Worm (Caenorhabditis elegans) whole organism, L1 larva: Measurements from ENCODE around the gene ceh-34.

Experiments
- C34B4.2 ChIP-seq: sonication (generic microtip); optimal IDR thresholded peaks from 2 replicates; lab custom pipeline; 2017; ENCODE audit warnings: mild to moderate bottlenecking, missing genetic modification characterization, missing compliant biosample characterization
- F16B12.6 ChIP-seq: fragments of 150-350 bp; optimal IDR thresholded peaks from 2 replicates; lab custom pipeline; 2014; ENCODE audit warnings: missing biosample characterization, missing genetic modification characterization
- ama-1 ChIP-seq: fragments of 150-350 bp; optimal IDR thresholded peaks from 2 replicates; lab custom pipeline; 2014
- ceh-63 ChIP-seq: fragments of 200-800 bp; sonication (Bioruptor generic); optimal IDR thresholded peaks from 2 replicates; lab custom pipeline; 2018; ENCODE audit warnings: mild to moderate bottlenecking, missing genetic modification characterization, missing compliant biosample characterization
- ceh-82 ChIP-seq, 3 experiments: fragments of 150-350 bp in 1 of 3; sonication (generic microtip) in 2 of 3; optimal IDR thresholded peaks; 2 replicates each; lab custom pipeline; 2014 to 2017; ENCODE audit warnings: missing biosample characterization in 3 of 3, missing genetic modification characterization in 3 of 3
- ceh-90 ChIP-seq: sonication (generic microtip); optimal IDR thresholded peaks from 2 replicates; lab custom pipeline; 2016; ENCODE audit warnings: missing genetic modification characterization, missing compliant biosample characterization
- ces-1 ChIP-seq: fragments of 150-350 bp; optimal IDR thresholded peaks from 2 replicates; lab custom pipeline; 2014; ENCODE audit warnings: missing biosample characterization, missing genetic modification reagents, missing genetic modification characterization
- dpl-1 ChIP-seq, 3 experiments: fragments of 150-350 bp in 2 of 3; sonication (generic microtip) in 1 of 3; optimal IDR thresholded peaks; 2 replicates each; lab custom pipeline; 2014 to 2017; ENCODE audit warnings: missing biosample characterization in 3 of 3, missing genetic modification characterization in 3 of 3, missing genetic modification reagents in 3 of 3
- elt-3 ChIP-seq, 6 experiments: fragments of 150-350 bp in 1 of 6; sonication (generic microtip); optimal IDR thresholded peaks; 2 replicates each; lab custom pipeline; 2017 to 2018; ENCODE audit warnings: missing biosample characterization in 6 of 6, missing genetic modification characterization in 6 of 6, inconsistent platforms in 1 of 6
- ets-5 ChIP-seq: fragments of 200-800 bp; sonication (Bioruptor generic); IDR thresholded peaks from 2 replicates; pipeline ENCODE4 v1.3.6; 2022; ENCODE audit warnings: missing genetic modification characterization, missing compliant biosample characterization
- fkh-10 ChIP-seq: sonication (generic microtip); optimal IDR thresholded peaks from 2 replicates; lab custom pipeline; 2017; ENCODE audit warnings: missing biosample characterization, missing genetic modification reagents, missing genetic modification characterization
- fkh-4 ChIP-seq: sonication (generic microtip); optimal IDR thresholded peaks from 2 replicates; lab custom pipeline; 2016; ENCODE audit warnings: missing compliant biosample characterization, missing genetic modification characterization, borderline replicate concordance
- fos-1 ChIP-seq: fragments of 150-350 bp; optimal IDR thresholded peaks from 2 replicates; lab custom pipeline; 2014; ENCODE audit warnings: missing biosample characterization, missing genetic modification characterization
- grh-1 ChIP-seq: fragments of 200-800 bp; sonication (Bioruptor generic); IDR thresholded peaks from 2 replicates; pipeline ENCODE4 v1.3.6; 2022; ENCODE audit warnings: missing genetic modification reagents, missing genetic modification characterization, missing compliant biosample characterization
- hlh-4 ChIP-seq: sonication (generic microtip); optimal IDR thresholded peaks from 2 replicates; lab custom pipeline; 2016; ENCODE audit warnings: mild to moderate bottlenecking, missing genetic modification characterization, missing compliant biosample characterization
- hpl-2 ChIP-seq: fragments of 150-350 bp; optimal IDR thresholded peaks from 2 replicates; lab custom pipeline; 2014; ENCODE audit warnings: missing biosample characterization, missing genetic modification reagents, missing genetic modification characterization
- isw-1 ChIP-seq: fragments of 200-800 bp; sonication (Bioruptor generic); IDR thresholded peaks from 2 replicates; pipeline ENCODE4 v1.3.6; 2022; ENCODE audit warnings: missing genetic modification characterization, missing compliant biosample characterization
- jun-1 ChIP-seq: fragments of 150-350 bp; optimal IDR thresholded peaks from 2 replicates; lab custom pipeline; 2014; ENCODE audit warnings: missing biosample characterization, missing genetic modification reagents, missing genetic modification characterization
- lin-14 ChIP-seq: fragments of 200-800 bp; sonication (Bioruptor generic); optimal IDR thresholded peaks from 2 replicates; lab custom pipeline; 2018; ENCODE audit warnings: mild to moderate bottlenecking, missing genetic modification characterization, moderate library complexity, missing compliant biosample characterization
- lin-35 ChIP-seq, 2 experiments: fragments of 150-350 bp; optimal IDR thresholded peaks; 2 replicates each; lab custom pipeline; 2014; ENCODE audit warnings: missing biosample characterization in 2 of 2, missing genetic modification characterization in 2 of 2, missing genetic modification reagents in 2 of 2
- lir-3 ChIP-seq: sonication (generic microtip); optimal IDR thresholded peaks from 2 replicates; lab custom pipeline; 2016; ENCODE audit warnings: mild to moderate bottlenecking, missing genetic modification characterization, moderate library complexity, missing compliant biosample characterization; ENCODE audit not compliant: poor library complexity
- mdl-1 ChIP-seq, 2 experiments: fragments of 150-350 bp; optimal IDR thresholded peaks; 2 replicates each; lab custom pipeline; 2014 to 2017; ENCODE audit warnings: missing biosample characterization in 2 of 2, missing genetic modification characterization in 2 of 2, inconsistent platforms in 1 of 2
- mef-2 ChIP-seq: fragments of 150-350 bp; optimal IDR thresholded peaks from 2 replicates; lab custom pipeline; 2014; ENCODE audit warnings: missing biosample characterization, missing genetic modification characterization
- mep-1 ChIP-seq: fragments of 150-350 bp; optimal IDR thresholded peaks from 2 replicates; lab custom pipeline; 2014; ENCODE audit warnings: missing biosample characterization, missing genetic modification characterization
- nhr-11 ChIP-seq: fragments of 150-350 bp; optimal IDR thresholded peaks from 2 replicates; lab custom pipeline; 2014; ENCODE audit warnings: missing biosample characterization, missing genetic modification characterization
- nhr-19 ChIP-seq: fragments of 200-800 bp; sonication (Bioruptor generic); conservative IDR thresholded peaks from 2 replicates; pipeline ENCODE4 v1.3.6; 2022; ENCODE audit warnings: missing genetic modification characterization, missing compliant biosample characterization
- nhr-20 ChIP-seq: sonication (generic microtip); optimal IDR thresholded peaks from 2 replicates; lab custom pipeline; 2016; ENCODE audit warnings: mild to moderate bottlenecking, missing genetic modification characterization, missing compliant biosample characterization
- nhr-237 ChIP-seq: fragments of 150-350 bp; optimal IDR thresholded peaks from 2 replicates; lab custom pipeline; 2014; ENCODE audit warnings: missing biosample characterization, missing genetic modification characterization
- nhr-47 ChIP-seq: sonication (generic microtip); optimal IDR thresholded peaks from 2 replicates; lab custom pipeline; 2016; ENCODE audit warnings: mild to moderate bottlenecking, missing genetic modification characterization, moderate library complexity, missing compliant biosample characterization
- nhr-71 ChIP-seq: sonication (generic microtip); optimal IDR thresholded peaks from 2 replicates; lab custom pipeline; 2016; ENCODE audit warnings: mild to moderate bottlenecking, missing genetic modification characterization, moderate library complexity, missing compliant biosample characterization
- nhr-77 ChIP-seq: fragments of 150-350 bp; optimal IDR thresholded peaks from 2 replicates; lab custom pipeline; 2014; ENCODE audit warnings: missing biosample characterization, missing genetic modification characterization
- nhr-84 ChIP-seq: sonication (generic microtip); optimal IDR thresholded peaks from 2 replicates; lab custom pipeline; 2017; ENCODE audit warnings: missing biosample characterization, missing genetic modification characterization
- nhr-85 ChIP-seq: sonication (generic microtip); peaks from one replicate; lab custom pipeline; 2016; ENCODE audit warnings: missing genetic modification characterization, inconsistent platforms, missing compliant biosample characterization
- nhr-90 ChIP-seq: sonication (generic microtip); optimal IDR thresholded peaks from 2 replicates; lab custom pipeline; 2016; ENCODE audit warnings: mild to moderate bottlenecking, missing genetic modification characterization, missing compliant biosample characterization; ENCODE audit not compliant: poor library complexity
- pax-3 ChIP-seq: fragments of 200-800 bp; sonication (Bioruptor generic); optimal IDR thresholded peaks from 2 replicates; lab custom pipeline; 2018; ENCODE audit warnings: mild to moderate bottlenecking, missing genetic modification characterization, moderate library complexity, missing compliant biosample characterization
- pqm-1 ChIP-seq: sonication (generic microtip); optimal IDR thresholded peaks from 3 replicates; lab custom pipeline; 2017; ENCODE audit warnings: missing biosample characterization, missing genetic modification characterization
- rnt-1 ChIP-seq: sonication (generic microtip); optimal IDR thresholded peaks from 2 replicates; lab custom pipeline; 2016; ENCODE audit warnings: mild to moderate bottlenecking, missing genetic modification characterization, moderate library complexity, missing compliant biosample characterization
- skn-1 ChIP-seq: fragments of 150-350 bp; optimal IDR thresholded peaks from 2 replicates; lab custom pipeline; 2014; ENCODE audit warnings: missing biosample characterization, missing genetic modification characterization
- sox-4 ChIP-seq: sonication (generic microtip); optimal IDR thresholded peaks from 2 replicates; lab custom pipeline; 2016; ENCODE audit warnings: missing genetic modification characterization, missing compliant biosample characterization
- swsn-7 ChIP-seq: sonication (generic microtip); optimal IDR thresholded peaks from 2 replicates; lab custom pipeline; 2016; ENCODE audit warnings: missing genetic modification characterization, missing compliant biosample characterization
- tbx-2 ChIP-seq: sonication (generic microtip); optimal IDR thresholded peaks from 2 replicates; lab custom pipeline; 2016; ENCODE audit warnings: missing genetic modification characterization, missing compliant biosample characterization
- tlp-1 ChIP-seq: fragments of 150-350 bp; optimal IDR thresholded peaks from 2 replicates; lab custom pipeline; 2014; ENCODE audit warnings: missing biosample characterization, missing genetic modification characterization
- unc-130 ChIP-seq: fragments of 150-350 bp; optimal IDR thresholded peaks from 2 replicates; lab custom pipeline; 2017; ENCODE audit warnings: missing biosample characterization, missing genetic modification characterization, inconsistent platforms
- vab-15 ChIP-seq: sonication (generic microtip); optimal IDR thresholded peaks from 2 replicates; lab custom pipeline; 2017; ENCODE audit warnings: missing genotype, mild to moderate bottlenecking, missing genetic modification characterization, missing compliant biosample characterization
- xbp-1 ChIP-seq: sonication (generic microtip); optimal IDR thresholded peaks from 2 replicates; lab custom pipeline; 2016; ENCODE audit warnings: missing genetic modification characterization, missing compliant biosample characterization
- zip-4 ChIP-seq: fragments of 200-800 bp; sonication (Bioruptor generic); optimal IDR thresholded peaks from 2 replicates; lab custom pipeline; 2018; ENCODE audit warnings: mild to moderate bottlenecking, missing genetic modification characterization, moderate library complexity, missing compliant biosample characterization
- ztf-4 ChIP-seq: fragments of 150-350 bp; optimal IDR thresholded peaks from 2 replicates; lab custom pipeline; 2014; ENCODE audit warnings: missing biosample characterization, missing genetic modification characterization

ceh-34 gene

DNA sequence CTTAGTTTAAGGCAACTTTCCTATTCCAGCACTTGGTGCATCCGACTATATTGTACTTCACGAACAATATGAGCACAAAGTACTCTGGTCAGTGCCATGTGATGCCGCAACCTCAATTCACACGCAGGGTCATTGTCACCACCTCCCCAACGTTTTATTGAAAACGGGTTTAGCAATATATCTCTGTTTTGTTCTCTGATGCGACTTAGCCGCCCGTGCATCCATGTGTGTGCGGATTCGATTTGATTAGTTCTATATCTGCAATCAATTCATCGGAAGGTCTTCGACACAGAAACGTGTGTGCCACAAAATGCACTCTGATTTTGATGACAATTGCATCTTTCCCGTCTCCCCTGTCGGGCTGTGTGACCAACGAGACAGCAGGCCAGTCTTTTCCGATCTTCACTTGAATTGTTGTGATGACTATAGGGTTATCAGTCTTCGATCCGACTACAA lies 46.7 kb downstream of the ceh-34 start (continued):
- TF ChIP-seq nhr-71 (tag; lab: Kevin White, UChicago): peak; percentile 81
- peak; percentile 17 for TF ChIP-seq nhr-11 (tag; lab: Kevin White, UChicago)
- TF ChIP-seq ces-1 (GFP tag; lab: Kevin White, UChicago): no peak
- peak; percentile 36 for TF ChIP-seq xbp-1 (tag; lab: Kevin White, UChicago)
- peak; percentile 9 for TF ChIP-seq lir-3 (tag; lab: Kevin White, UChicago)
- peak in 1 of 2 experiments; percentile 40 for TF ChIP-seq lin-35 (GFP tag; optimal IDR thresholded peaks at IDR 0.05; lab: Kevin White, UChicago)
- peak; percentile 84 for TF ChIP-seq grh-1 (GFP tag; lab: Robert Waterston, UW)
- no peak for TF ChIP-seq mef-2 (tag; lab: Kevin White, UChicago)
- TF ChIP-seq rnt-1 (tag; lab: Kevin White, UChicago): no peak
- peak; percentile 23 for TF ChIP-seq swsn-7
- peak in 1 of 2 experiments; percentile 44 for TF ChIP-seq mdl-1 (tag; optimal IDR thresholded peaks at IDR 0.05; lab: Kevin White, UChicago)
- TF ChIP-seq nhr-90: peak; percentile 45
- TF ChIP-seq fkh-4: no peak
- peak; percentile 20 for TF ChIP-seq tbx-2 (tag; lab: Kevin White, UChicago)
- peak; percentile 85 for TF ChIP-seq nhr-19 (GFP tag; lab: Robert Waterston, UW)
- TF ChIP-seq nhr-20: peak; percentile 96
- no peak for TF ChIP-seq ceh-63 (GFP tag; lab: Kevin White, UChicago)
- no peak for TF ChIP-seq C34B4.2 (tag; lab: Kevin White, UChicago)

DNA sequence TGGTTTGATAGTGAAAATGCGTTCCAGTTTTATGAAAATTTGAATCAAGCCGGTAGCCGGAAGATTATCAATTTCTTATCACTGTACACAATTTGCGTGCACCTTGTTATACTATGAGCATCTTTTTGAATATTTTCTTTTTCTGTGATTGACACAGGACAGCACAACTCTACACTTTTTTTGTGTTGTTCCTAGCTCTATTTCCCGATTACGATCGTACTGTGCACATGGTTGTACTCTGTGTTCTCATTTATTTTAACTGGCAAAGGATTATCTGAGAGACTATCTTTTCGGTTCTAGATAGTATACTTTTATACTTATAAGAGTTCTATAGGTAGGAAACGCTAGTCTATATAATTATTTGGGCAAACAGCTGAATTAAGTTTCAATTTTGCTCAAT lies 47.3 kb downstream of the ceh-34 start:
- TF ChIP-seq mep-1 (tag; lab: Kevin White, UChicago) (no peak), pqm-1 (no peak), nhr-47 (tag; lab: Kevin White, UChicago) (no peak), ceh-82 (tag; optimal IDR thresholded peaks at IDR 0.05; lab: Kevin White, UChicago) (no peak), nhr-19 (GFP tag; lab: Robert Waterston, UW) (no peak), isw-1 (GFP tag; lab: Robert Waterston, UW) (no peak), fkh-10 (GFP tag; lab: Kevin White, UChicago) (no peak), nhr-84 (no peak), lir-3 (tag; lab: Kevin White, UChicago) (no peak), ets-5 (no peak), fos-1 (tag; lab: Kevin White, UChicago) (no peak), hpl-2 (no peak), vab-15 (tag; lab: Kevin White, UChicago) (no peak), hlh-4 (tag; lab: Kevin White, UChicago) (no peak), tlp-1 (tag; lab: Kevin White, UChicago) (no peak), rnt-1 (tag; lab: Kevin White, UChicago) (no peak), mef-2 (tag; lab: Kevin White, UChicago) (no peak)

- TF ChIP-seq nhr-237 (tag; lab: Kevin White, UChicago): no peak
- TF ChIP-seq rnt-1 (tag; lab: Kevin White, UChicago): peak; percentile 77
- TF ChIP-seq jun-1 (tag; lab: Kevin White, UChicago): peak; percentile 74
- peak; percentile 81 for TF ChIP-seq ztf-4 (tag; lab: Kevin White, UChicago)
- no peak for TF ChIP-seq pax-3
- TF ChIP-seq pqm-1: peak; percentile 31
- peak; percentile 26 for TF ChIP-seq mep-1 (tag; lab: Kevin White, UChicago)
- TF ChIP-seq skn-1 (tag; lab: Kevin White, UChicago): peak; percentile 10
- TF ChIP-seq hpl-2: no peak
- TF ChIP-seq elt-3 (tag; optimal IDR thresholded peaks at IDR 0.05; lab: Kevin White, UChicago): peak in 5 of 6 experiments; percentile 28 to 70 (median 32)
- TF ChIP-seq swsn-7: peak; percentile 22
- peak; percentile 16 to 41 (median 23) for TF ChIP-seq dpl-1 (GFP tag; optimal IDR thresholded peaks at IDR 0.05; lab: Kevin White, UChicago)
- peak; percentile 11 for TF ChIP-seq xbp-1 (tag; lab: Kevin White, UChicago)
- no peak for TF ChIP-seq zip-4 (GFP tag; lab: Kevin White, UChicago)
- peak; percentile 27 for TF ChIP-seq nhr-77 (tag; lab: Kevin White, UChicago)
- TF ChIP-seq lin-14 (GFP tag; lab: Kevin White, UChicago): peak; percentile 91
- TF ChIP-seq nhr-71 (tag; lab: Kevin White, UChicago): peak; percentile 88
- TF ChIP-seq nhr-20: peak; percentile 89
- no peak for TF ChIP-seq ceh-63 (GFP tag; lab: Kevin White, UChicago)
- TF ChIP-seq isw-1 (GFP tag; lab: Robert Waterston, UW): no peak
- peak; percentile 65 for TF ChIP-seq tbx-2 (tag; lab: Kevin White, UChicago)
- TF ChIP-seq F16B12.6: peak; percentile 0
- peak; percentile 8 for TF ChIP-seq sox-4 (tag; lab: Kevin White, UChicago)
- TF ChIP-seq ceh-90: no peak
- peak; percentile 86 for TF ChIP-seq nhr-19 (GFP tag; lab: Robert Waterston, UW)
- TF ChIP-seq hlh-4 (tag; lab: Kevin White, UChicago): peak; percentile 47
- TF ChIP-seq unc-130 (tag; lab: Kevin White, UChicago): peak; percentile 16
- peak; percentile 89 for TF ChIP-seq nhr-85 (tag; lab: Kevin White, UChicago)
- TF ChIP-seq ama-1 (lab: Kevin White, UChicago): no peak
Observed at ce11 chrV:5271487-5271886, 47.9 kb downstream of the ceh-34 start.
